Fruit fly (Drosophila melanogaster): ENCODE data around the gene CG13014.

DNA sequence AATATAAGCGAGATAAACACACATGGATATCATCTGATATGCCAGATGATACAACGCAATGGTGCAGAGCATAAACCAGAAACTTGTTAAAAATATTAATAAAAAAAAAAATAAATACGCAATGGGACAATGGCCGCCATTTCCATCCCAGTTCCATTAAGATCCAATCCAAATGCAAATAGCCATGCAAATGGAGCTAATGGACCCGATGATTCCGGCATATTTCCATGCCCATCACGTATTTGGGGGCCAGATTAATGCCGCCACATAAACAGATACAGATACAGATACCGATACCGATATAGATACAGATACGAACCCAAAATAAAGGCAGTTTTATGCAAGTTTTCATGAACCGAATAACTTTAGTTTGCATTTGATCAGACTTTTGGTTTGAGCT is 35.9 kb downstream of the CG13014 start:
- no peak for TF ChIP-seq CTCF (optimal IDR thresholded peaks at IDR 0.05)
- TF ChIP-seq CG8478 (optimal IDR thresholded peaks at IDR 0.05), result no peak

All from S2 (cell line).